Worm (Caenorhabditis elegans) whole organism, L1 larva: ENCODE results near the gene Y45F3A.8.

ENCODE experiments used
- C16A3.4 ChIP-seq: fragments of 150-350 bp; optimal IDR thresholded peaks from 2 replicates; lab custom pipeline; 2014; ENCODE audit warnings: missing biosample characterization, missing genetic modification characterization
- Y116A8C.19 ChIP-seq: sonication (generic microtip); optimal IDR thresholded peaks from 2 replicates; lab custom pipeline; 2016; ENCODE audit warnings: missing compliant biosample characterization, missing genetic modification characterization, borderline replicate concordance
- alr-1 ChIP-seq: fragments of 200-800 bp; sonication (Bioruptor generic); optimal IDR thresholded peaks from 2 replicates; lab custom pipeline; 2018; ENCODE audit warnings: borderline replicate concordance, mild to moderate bottlenecking, missing genetic modification characterization, missing compliant biosample characterization
- ama-1 ChIP-seq: fragments of 150-350 bp; optimal IDR thresholded peaks from 2 replicates; lab custom pipeline; 2014
- ceh-82 ChIP-seq, 3 experiments: fragments of 150-350 bp in 1 of 3; sonication (generic microtip) in 2 of 3; optimal IDR thresholded peaks; 2 replicates each; lab custom pipeline; 2014 to 2017; ENCODE audit warnings: missing biosample characterization in 3 of 3, missing genetic modification characterization in 3 of 3
- ceh-88 ChIP-seq: fragments of 200-800 bp; sonication (Bioruptor generic); IDR thresholded peaks from 2 replicates; pipeline ENCODE4 v1.3.6; 2022; ENCODE audit warnings: missing genetic modification characterization, missing compliant biosample characterization
- dsc-1 ChIP-seq: sonication (generic microtip); optimal IDR thresholded peaks from 2 replicates; lab custom pipeline; 2016; ENCODE audit warnings: mild to moderate bottlenecking, missing genetic modification characterization, missing compliant biosample characterization
- efl-1 ChIP-seq, 4 experiments: fragments of 150-350 bp; optimal IDR thresholded peaks in 3 of 4; peaks in 1 of 4; 1 replicate in 1 of 4; 2 replicates in 3 of 4; lab custom pipeline; 2014; ENCODE audit warnings: missing biosample characterization in 2 of 4, missing genetic modification characterization in 2 of 4, missing genetic modification reagents in 2 of 4
- efl-3 ChIP-seq: fragments of 200-800 bp; sonication (Bioruptor generic); optimal IDR thresholded peaks from 2 replicates; lab custom pipeline; 2018; ENCODE audit warnings: mild to moderate bottlenecking, missing genetic modification characterization, missing compliant biosample characterization
- egl-13 ChIP-seq: sonication (generic microtip); optimal IDR thresholded peaks from 2 replicates; lab custom pipeline; 2016; ENCODE audit warnings: missing genotype, missing genetic modification reagents, missing genetic modification characterization, missing compliant biosample characterization
- egl-27 ChIP-seq, 2 experiments: fragments of 150-350 bp in 1 of 2; sonication (generic microtip); optimal IDR thresholded peaks; 3 replicates each; lab custom pipeline; 2017 to 2018; ENCODE audit warnings: missing biosample characterization in 2 of 2, missing genetic modification characterization in 2 of 2, missing genetic modification reagents in 2 of 2
- elt-2 ChIP-seq: sonication (generic microtip); optimal IDR thresholded peaks from 2 replicates; lab custom pipeline; 2016; ENCODE audit warnings: missing genetic modification characterization, mild to moderate bottlenecking, inconsistent platforms, missing compliant biosample characterization, missing genetic modification reagents
- hlh-17 ChIP-seq: fragments of 200-800 bp; sonication (Bioruptor generic); optimal IDR thresholded peaks from 2 replicates; lab custom pipeline; 2018; ENCODE audit warnings: missing genetic modification characterization, mild to moderate bottlenecking, missing compliant biosample characterization, moderate library complexity, borderline replicate concordance
- irx-1 ChIP-seq: sonication (generic microtip); optimal IDR thresholded peaks from 2 replicates; lab custom pipeline; 2016; ENCODE audit warnings: missing genetic modification characterization, missing compliant biosample characterization
- isw-1 ChIP-seq: fragments of 200-800 bp; sonication (Bioruptor generic); IDR thresholded peaks from 2 replicates; pipeline ENCODE4 v1.3.6; 2022; ENCODE audit warnings: missing genetic modification characterization, missing compliant biosample characterization
- lin-15B ChIP-seq: fragments of 150-350 bp; sonication (generic microtip); optimal IDR thresholded peaks from 3 replicates; lab custom pipeline; 2014; ENCODE audit warnings: missing biosample characterization, missing genetic modification characterization
- lin-35 ChIP-seq, 2 experiments: fragments of 150-350 bp; optimal IDR thresholded peaks; 2 replicates each; lab custom pipeline; 2014; ENCODE audit warnings: missing biosample characterization in 2 of 2, missing genetic modification characterization in 2 of 2, missing genetic modification reagents in 2 of 2
- lin-39 ChIP-seq: fragments of 150-350 bp; optimal IDR thresholded peaks from 2 replicates; lab custom pipeline; 2014; ENCODE audit warnings: missing biosample characterization, missing genetic modification reagents, missing genetic modification characterization
- lir-3 ChIP-seq: sonication (generic microtip); optimal IDR thresholded peaks from 2 replicates; lab custom pipeline; 2016; ENCODE audit warnings: mild to moderate bottlenecking, missing genetic modification characterization, moderate library complexity, missing compliant biosample characterization; ENCODE audit not compliant: poor library complexity
- mab-9 ChIP-seq: fragments of 200-800 bp; sonication (Bioruptor generic); IDR thresholded peaks from 2 replicates; pipeline ENCODE4 v1.3.6; 2022; ENCODE audit warnings: missing genetic modification reagents, missing genetic modification characterization, missing compliant biosample characterization
- mef-2 ChIP-seq: fragments of 150-350 bp; optimal IDR thresholded peaks from 2 replicates; lab custom pipeline; 2014; ENCODE audit warnings: missing biosample characterization, missing genetic modification characterization
- mep-1 ChIP-seq: fragments of 150-350 bp; optimal IDR thresholded peaks from 2 replicates; lab custom pipeline; 2014; ENCODE audit warnings: missing biosample characterization, missing genetic modification characterization
- nhr-11 ChIP-seq: fragments of 150-350 bp; optimal IDR thresholded peaks from 2 replicates; lab custom pipeline; 2014; ENCODE audit warnings: missing biosample characterization, missing genetic modification characterization
- nhr-20 ChIP-seq: sonication (generic microtip); optimal IDR thresholded peaks from 2 replicates; lab custom pipeline; 2016; ENCODE audit warnings: mild to moderate bottlenecking, missing genetic modification characterization, missing compliant biosample characterization
- nhr-237 ChIP-seq: fragments of 150-350 bp; optimal IDR thresholded peaks from 2 replicates; lab custom pipeline; 2014; ENCODE audit warnings: missing biosample characterization, missing genetic modification characterization
- nhr-28 ChIP-seq: fragments of 150-350 bp; optimal IDR thresholded peaks from 2 replicates; lab custom pipeline; 2014; ENCODE audit warnings: missing biosample characterization, missing genetic modification characterization
- nhr-47 ChIP-seq: sonication (generic microtip); optimal IDR thresholded peaks from 2 replicates; lab custom pipeline; 2016; ENCODE audit warnings: mild to moderate bottlenecking, missing genetic modification characterization, moderate library complexity, missing compliant biosample characterization
- nhr-76 ChIP-seq: sonication (generic microtip); optimal IDR thresholded peaks from 2 replicates; lab custom pipeline; 2017; ENCODE audit warnings: missing biosample characterization, missing genetic modification characterization
- pag-3 ChIP-seq: sonication (generic microtip); optimal IDR thresholded peaks from 2 replicates; lab custom pipeline; 2017; ENCODE audit warnings: missing genetic modification characterization, mild to moderate bottlenecking, missing compliant biosample characterization, antibody characterized with exemption, borderline replicate concordance; ENCODE audit not compliant: insufficient read depth
- pqm-1 ChIP-seq: sonication (generic microtip); optimal IDR thresholded peaks from 3 replicates; lab custom pipeline; 2017; ENCODE audit warnings: missing biosample characterization, missing genetic modification characterization
- skn-1 ChIP-seq: fragments of 150-350 bp; optimal IDR thresholded peaks from 2 replicates; lab custom pipeline; 2014; ENCODE audit warnings: missing biosample characterization, missing genetic modification characterization
- snpc-4 ChIP-seq: fragments of 150-350 bp; optimal IDR thresholded peaks from 2 replicates; lab custom pipeline; 2014; ENCODE audit warnings: missing biosample characterization, missing genetic modification characterization
- snu-23 ChIP-seq: sonication (generic microtip); optimal IDR thresholded peaks from 2 replicates; lab custom pipeline; 2016; ENCODE audit warnings: missing genetic modification characterization, missing compliant biosample characterization
- sox-4 ChIP-seq: sonication (generic microtip); optimal IDR thresholded peaks from 2 replicates; lab custom pipeline; 2016; ENCODE audit warnings: missing genetic modification characterization, missing compliant biosample characterization
- sptf-1 ChIP-seq: fragments of 150-350 bp; optimal IDR thresholded peaks from 2 replicates; lab custom pipeline; 2014; ENCODE audit warnings: missing biosample characterization, missing genetic modification characterization
- tbx-2 ChIP-seq: sonication (generic microtip); optimal IDR thresholded peaks from 2 replicates; lab custom pipeline; 2016; ENCODE audit warnings: missing genetic modification characterization, missing compliant biosample characterization
- tlp-1 ChIP-seq: fragments of 150-350 bp; optimal IDR thresholded peaks from 2 replicates; lab custom pipeline; 2014; ENCODE audit warnings: missing biosample characterization, missing genetic modification characterization
- unc-130 ChIP-seq: fragments of 150-350 bp; optimal IDR thresholded peaks from 2 replicates; lab custom pipeline; 2017; ENCODE audit warnings: missing biosample characterization, missing genetic modification characterization, inconsistent platforms
- unc-30 ChIP-seq: sonication (generic microtip); optimal IDR thresholded peaks from 2 replicates; lab custom pipeline; 2017; ENCODE audit warnings: missing biosample characterization, missing genetic modification characterization
- unc-98 ChIP-seq: fragments of 200-800 bp; sonication (Bioruptor generic); IDR thresholded peaks from 2 replicates; pipeline ENCODE4 v1.3.6; 2022; ENCODE audit warnings: missing genetic modification characterization, missing compliant biosample characterization
- vab-15 ChIP-seq: sonication (generic microtip); optimal IDR thresholded peaks from 2 replicates; lab custom pipeline; 2017; ENCODE audit warnings: missing genotype, mild to moderate bottlenecking, missing genetic modification characterization, missing compliant biosample characterization
- xbp-1 ChIP-seq: sonication (generic microtip); optimal IDR thresholded peaks from 2 replicates; lab custom pipeline; 2016; ENCODE audit warnings: missing genetic modification characterization, missing compliant biosample characterization
- zag-1 ChIP-seq: fragments of 150-350 bp; optimal IDR thresholded peaks from 2 replicates; lab custom pipeline; 2014; ENCODE audit warnings: missing biosample characterization, missing genetic modification characterization
- ztf-4 ChIP-seq: fragments of 150-350 bp; optimal IDR thresholded peaks from 2 replicates; lab custom pipeline; 2014; ENCODE audit warnings: missing biosample characterization, missing genetic modification characterization

Y45F3A.8 gene

ce11 chrIII:10634034-10634433, 41.4 kb upstream of the Y45F3A.8 start (continued):
- TF ChIP-seq hlh-17 (GFP tag; lab: Kevin White, UChicago), result no peak
- TF ChIP-seq zag-1 (tag; lab: Kevin White, UChicago), result no peak
- peak; percentile 57 for TF ChIP-seq sox-4 (tag; lab: Kevin White, UChicago)
- TF ChIP-seq tlp-1 (tag; lab: Kevin White, UChicago), result no peak
- TF ChIP-seq lin-35 (GFP tag; optimal IDR thresholded peaks at IDR 0.05; lab: Kevin White, UChicago), result peak; percentile 68 to 71
- peak; percentile 74 for TF ChIP-seq mab-9 (GFP tag; lab: Robert Waterston, UW)
- TF ChIP-seq efl-1 (optimal IDR thresholded peaks at IDR 0.05; lab: Kevin White, UChicago), result peak; percentile 75 to 82
- TF ChIP-seq efl-1 (GFP tag; optimal IDR thresholded peaks at IDR 0.05 in 1 of 2; lab: Kevin White, UChicago), result peak in 1 of 2 experiments; percentile 61
- peak; percentile 52; the same call in 1 of the 2 replicates for TF ChIP-seq ceh-88 (GFP tag; lab: Robert Waterston, UW)
- TF ChIP-seq snpc-4 (tag; lab: Kevin White, UChicago), result peak; percentile 77
- peak; percentile 79 for TF ChIP-seq dsc-1
- TF ChIP-seq ztf-4 (tag; lab: Kevin White, UChicago), result peak; percentile 86
- peak; percentile 67 for TF ChIP-seq skn-1
- TF ChIP-seq egl-13 (tag; lab: Kevin White, UChicago), result peak; percentile 89
- no peak for TF ChIP-seq vab-15 (tag; lab: Kevin White, UChicago)
- peak; percentile 72 for TF ChIP-seq irx-1 (tag; lab: Kevin White, UChicago)
- TF ChIP-seq tbx-2 (tag; lab: Kevin White, UChicago), result peak; percentile 91
- TF ChIP-seq Y116A8C.19 (tag; lab: Kevin White, UChicago), result no peak
- peak; percentile 87 for TF ChIP-seq nhr-20 (tag; lab: Kevin White, UChicago)
- TF ChIP-seq ceh-82 (tag; optimal IDR thresholded peaks at IDR 0.05; lab: Kevin White, UChicago), result peak; percentile 64 to 97 (median 89)
- no peak for TF ChIP-seq efl-3 (GFP tag; lab: Kevin White, UChicago)
- TF ChIP-seq mep-1 (tag; lab: Kevin White, UChicago), result peak; percentile 58
- TF ChIP-seq lir-3 (tag; lab: Kevin White, UChicago), result no peak
- peak; percentile 78 for TF ChIP-seq C16A3.4 (tag; lab: Kevin White, UChicago)
- peak; percentile 86 for TF ChIP-seq xbp-1 (tag; lab: Kevin White, UChicago)
- peak; percentile 7 for TF ChIP-seq pqm-1
- peak; percentile 60 to 75 for TF ChIP-seq egl-27 (tag; optimal IDR thresholded peaks at IDR 0.05; lab: Kevin White, UChicago)
- TF ChIP-seq nhr-28, result no peak
- TF ChIP-seq isw-1 (GFP tag; lab: Robert Waterston, UW), result peak; percentile 68
- peak; percentile 85 for TF ChIP-seq mef-2 (tag; lab: Kevin White, UChicago)
- TF ChIP-seq sptf-1 (tag; lab: Kevin White, UChicago), result no peak
- TF ChIP-seq elt-2 (tag; lab: Kevin White, UChicago), result peak; percentile 67
- peak; percentile 68 for TF ChIP-seq nhr-11 (tag; lab: Kevin White, UChicago)
- no peak for TF ChIP-seq nhr-76 (tag; lab: Kevin White, UChicago)
- peak; percentile 86 for TF ChIP-seq snu-23 (GFP tag; lab: Kevin White, UChicago)
- TF ChIP-seq alr-1 (tag; lab: Kevin White, UChicago), result no peak
- TF ChIP-seq unc-98, result peak; percentile 59
- TF ChIP-seq pag-3, result no peak
- peak; percentile 36 for TF ChIP-seq unc-30
- peak; percentile 27 for TF ChIP-seq lin-15B
- no peak for TF ChIP-seq ama-1
- TF ChIP-seq nhr-47 (tag; lab: Kevin White, UChicago), result peak; percentile 92
- peak; percentile 20 for TF ChIP-seq lin-39 (tag; lab: Kevin White, UChicago)
- no peak for TF ChIP-seq unc-130 (tag; lab: Kevin White, UChicago)
- peak; percentile 7 for TF ChIP-seq nhr-237 (tag; lab: Kevin White, UChicago)
- TF ChIP-seq, all 84 proteins: peak for 59
